Fruit fly (Drosophila melanogaster): ENCODE measurements around the gene mTerf5.

mTerf5 gene

dm6 chr3R:18243718-18244170, 20.3 kb upstream of the mTerf5 start (continued):
- TF ChIP-seq amos (GFP tag; IDR thresholded peaks at IDR 0.05; ENCODE audit: partially characterized antibody) (no peak), Med (GFP tag) (peak; percentile 83), ci (GFP tag; IDR thresholded peaks at IDR 0.05) (peak; percentile 18; the same call in 1 of the 3 replicates), CG4707 (GFP tag; optimal IDR thresholded peaks at IDR 0.05) (no peak), org-1 (GFP tag; optimal IDR thresholded peaks at IDR 0.05) (no peak), Antp (GFP tag; optimal IDR thresholded peaks at IDR 0.05) (peak; percentile 24), CG7839 (tag; optimal IDR thresholded peaks at IDR 0.05) (peak; percentile 2), gcm (GFP tag; optimal IDR thresholded peaks at IDR 0.05) (no peak), mirr (GFP tag; optimal IDR thresholded peaks at IDR 0.05) (peak; percentile 49), Side (GFP tag; optimal IDR thresholded peaks at IDR 0.05) (no peak), NFAT (GFP tag; IDR thresholded peaks at IDR 0.05) (no peak), CG8478 (optimal IDR thresholded peaks at IDR 0.05) (no peak), kay (GFP tag; optimal IDR thresholded peaks at IDR 0.05) (peak; percentile 70), CG2875 (GFP tag; optimal IDR thresholded peaks at IDR 0.05) (no peak), zfh2 (GFP tag; optimal IDR thresholded peaks at IDR 0.05) (peak; percentile 42), CG8281 (tag; optimal IDR thresholded peaks at IDR 0.05) (no peak), CG10979 (tag; optimal IDR thresholded peaks at IDR 0.05) (no peak), slbo (GFP tag; IDR thresholded peaks at IDR 0.05) (peak; percentile 33), CG32532 (GFP tag; IDR thresholded peaks at IDR 0.05) (no peak), E2f1 (GFP tag; IDR thresholded peaks at IDR 0.05) (no peak), gcm2 (GFP tag; optimal IDR thresholded peaks at IDR 0.05) (no peak), Sox102F (GFP tag; optimal IDR thresholded peaks at IDR 0.05) (no peak), Drgx (GFP tag; IDR thresholded peaks at IDR 0.05) (peak; percentile 46), CG6272 (GFP tag; IDR thresholded peaks at IDR 0.05) (no peak), CG13287 (GFP tag; IDR thresholded peaks at IDR 0.05; ENCODE audit: partially characterized antibody) (no peak), CG31224 (GFP tag; IDR thresholded peaks at IDR 0.05) (no peak), CG4820 (GFP tag; optimal IDR thresholded peaks at IDR 0.05) (no peak), Sry-β (GFP tag; optimal IDR thresholded peaks at IDR 0.05) (no peak), knrl (GFP tag; IDR thresholded peaks at IDR 0.05; ENCODE audit: partially characterized antibody) (peak; percentile 30; the same call in 1 of the 3 replicates), CG6683 (GFP tag; optimal IDR thresholded peaks at IDR 0.05) (no peak), trh (GFP tag; optimal IDR thresholded peaks at IDR 0.05) (no peak), wek (GFP tag; optimal IDR thresholded peaks at IDR 0.05) (no peak), lov (optimal IDR thresholded peaks at IDR 0.05) (no peak), lov (GFP tag; IDR thresholded peaks at IDR 0.05) (no peak), lilli (GFP tag; optimal IDR thresholded peaks at IDR 0.05) (peak; percentile 35), CG17829 (tag; optimal IDR thresholded peaks at IDR 0.05) (no peak), CG10366 (GFP tag; IDR thresholded peaks at IDR 0.05) (no peak), Dek (tag; optimal IDR thresholded peaks at IDR 0.05) (peak; percentile 11), trem (tag; optimal IDR thresholded peaks at IDR 0.05) (no peak), Mrtf (GFP tag; IDR thresholded peaks at IDR 0.05) (no peak), ato (GFP tag; IDR thresholded peaks at IDR 0.05; ENCODE audit: partially characterized antibody) (no peak), pzg (GFP tag; optimal IDR thresholded peaks at IDR 0.05) (no peak), NC2β (GFP tag; optimal IDR thresholded peaks at IDR 0.05) (no peak), D19B (GFP tag; optimal IDR thresholded peaks at IDR 0.05) (peak; percentile 6), H15 (GFP tag; IDR thresholded peaks at IDR 0.05) (no peak), CG7372 (GFP tag; IDR thresholded peaks at IDR 0.05) (no peak), CG1792 (GFP tag; optimal IDR thresholded peaks at IDR 0.05) (no peak), jumu (GFP tag; optimal IDR thresholded peaks at IDR 0.05) (peak; percentile 1), Tbp (GFP tag; optimal IDR thresholded peaks at IDR 0.05) (no peak), aop (GFP tag; IDR thresholded peaks at IDR 0.05) (no peak), shn (GFP tag; optimal IDR thresholded peaks at IDR 0.05) (no peak), Gug (GFP tag; IDR thresholded peaks at IDR 0.05) (peak; percentile 21; the same call in 1 of the 4 replicates), psq (GFP tag; optimal IDR thresholded peaks at IDR 0.05) (no peak)
